Fruit fly (Drosophila melanogaster) whole organism, embryonic: ENCODE results near the gene CG32388.

Experiments
- Abd-B ChIP-seq: fragments of 200-800 bp; sonication (Bioruptor generic); optimal IDR thresholded peaks from 2 replicates; lab custom pipeline; 2018; ENCODE audit warnings: missing biosample characterization, mild to moderate bottlenecking, missing genetic modification characterization, moderate library complexity
- CG10366 ChIP-seq: fragments of 200-800 bp; sonication (Bioruptor generic); IDR thresholded peaks from 2 replicates; pipeline ENCODE4 v1.3.6; 2022; ENCODE audit warnings: missing biosample characterization, missing genetic modification characterization
- CG10543 ChIP-seq: fragments of 200-800 bp; sonication (Bioruptor generic); optimal IDR thresholded peaks from 3 replicates; lab custom pipeline; 2017; ENCODE audit warnings: missing biosample characterization, mild to moderate bottlenecking, missing genetic modification characterization, moderate library complexity
- CG10979 ChIP-seq: fragments of 200-800 bp; sonication (Bioruptor generic); optimal IDR thresholded peaks from 2 replicates; lab custom pipeline; 2018; ENCODE audit warnings: missing biosample characterization, mild to moderate bottlenecking, missing genetic modification characterization, moderate library complexity
- CG11093 ChIP-seq: fragments of 200-800 bp; sonication (Bioruptor generic); IDR thresholded peaks from 3 replicates; pipeline ENCODE4 v1.3.6; 2022; ENCODE audit warnings: missing biosample characterization, missing genetic modification characterization
- CG11696 ChIP-seq: fragments of 200-800 bp; sonication (Bioruptor generic); IDR thresholded peaks from 2 replicates; pipeline ENCODE4 v1.3.6; 2022; ENCODE audit warnings: missing biosample characterization, missing genetic modification characterization
- CG15479 ChIP-seq: fragments of 200-800 bp; sonication (Bioruptor generic); optimal IDR thresholded peaks from 3 replicates; lab custom pipeline; 2019; ENCODE audit warnings: missing biosample characterization, mild to moderate bottlenecking, missing genetic modification characterization, moderate library complexity
- CG15514 ChIP-seq: fragments of 200-800 bp; sonication (Bioruptor generic); optimal IDR thresholded peaks from 3 replicates; lab custom pipeline; 2017; ENCODE audit warnings: missing biosample characterization, missing genetic modification characterization, mild to moderate bottlenecking, moderate library complexity, missing genetic modification reagents
- CG16779 ChIP-seq: fragments of 200-800 bp; sonication (Bioruptor generic); IDR thresholded peaks from 2 replicates; pipeline ENCODE4 v1.3.6; 2022; ENCODE audit warnings: missing biosample characterization, missing genetic modification characterization
- CG17359 ChIP-seq: fragments of 200-800 bp; sonication (Bioruptor generic); optimal IDR thresholded peaks from 3 replicates; lab custom pipeline; 2018; ENCODE audit warnings: missing biosample characterization, mild to moderate bottlenecking, missing genetic modification characterization, moderate library complexity
- CG17612 ChIP-seq: fragments of 200-800 bp; sonication (Bioruptor generic); IDR thresholded peaks from 2 replicates; pipeline ENCODE4 v1.3.6; 2022; ENCODE audit warnings: missing biosample characterization, missing genetic modification characterization
- CG1832 ChIP-seq: fragments of 200-800 bp; sonication (Bioruptor generic); optimal IDR thresholded peaks from 2 replicates; lab custom pipeline; 2017; ENCODE audit warnings: missing biosample characterization, mild to moderate bottlenecking, missing genetic modification characterization, inconsistent platforms
- CG18619 ChIP-seq: fragments of 200-800 bp; sonication (Bioruptor generic); optimal IDR thresholded peaks from 3 replicates; lab custom pipeline; 2017; ENCODE audit warnings: missing biosample characterization, mild to moderate bottlenecking, missing genetic modification characterization
- CG2199 ChIP-seq: fragments of 200-800 bp; sonication (Bioruptor generic); IDR thresholded peaks from 3 replicates; pipeline ENCODE4 v1.3.6; 2022; ENCODE audit warnings: missing biosample characterization, missing genetic modification characterization
- CG30020 ChIP-seq: fragments of 200-800 bp; optimal IDR thresholded peaks from 2 replicates; lab custom pipeline; 2019; ENCODE audit warnings: missing biosample characterization, mild to moderate bottlenecking, missing genetic modification characterization, moderate library complexity
- CG31224 ChIP-seq: fragments of 200-800 bp; sonication (Bioruptor generic); IDR thresholded peaks from 2 replicates; pipeline ENCODE4 v1.3.6; 2022; ENCODE audit warnings: missing biosample characterization, missing genetic modification characterization
- CG6765 ChIP-seq: fragments of 200-800 bp; sonication (Bioruptor generic); optimal IDR thresholded peaks from 3 replicates; lab custom pipeline; 2017; ENCODE audit warnings: missing biosample characterization, mild to moderate bottlenecking, missing genetic modification characterization
- CG8281 ChIP-seq: fragments of 200-800 bp; sonication (Bioruptor generic); optimal IDR thresholded peaks from 2 replicates; lab custom pipeline; 2018; ENCODE audit warnings: missing biosample characterization, mild to moderate bottlenecking, missing genetic modification characterization, moderate library complexity
- CG8478 ChIP-seq: fragments of >200 bp; optimal IDR thresholded peaks from 2 replicates; lab custom pipeline; 2018
- CTCF ChIP-seq: fragments of 200-800 bp; sonication (Bioruptor generic); optimal IDR thresholded peaks from 2 replicates; lab custom pipeline; 2017; ENCODE audit warnings: missing biosample characterization, mild to moderate bottlenecking, missing genetic modification characterization, moderate library complexity
- D19B ChIP-seq: fragments of 200-800 bp; sonication (Bioruptor generic); optimal IDR thresholded peaks from 2 replicates; lab custom pipeline; 2017; ENCODE audit warnings: missing biosample characterization, mild to moderate bottlenecking, missing genetic modification characterization
- Doc2 ChIP-seq: fragments of 200-800 bp; sonication (Bioruptor generic); IDR thresholded peaks from 2 replicates; pipeline ENCODE4 v1.3.6; 2022; ENCODE audit warnings: missing biosample characterization, missing genetic modification characterization
- Ets97D ChIP-seq: fragments of 200-800 bp; sonication (Bioruptor generic); optimal IDR thresholded peaks from 3 replicates; lab custom pipeline; 2016; ENCODE audit warnings: missing biosample characterization, missing genetic modification characterization
- Fer2 ChIP-seq: fragments of 200-800 bp; sonication (Bioruptor generic); optimal IDR thresholded peaks from 2 replicates; lab custom pipeline; 2018; ENCODE audit warnings: missing biosample characterization, mild to moderate bottlenecking, missing genetic modification characterization, moderate library complexity
- Fer3 ChIP-seq: fragments of 200-800 bp; sonication (Bioruptor generic); optimal IDR thresholded peaks from 2 replicates; lab custom pipeline; 2018; ENCODE audit warnings: missing biosample characterization, mild to moderate bottlenecking, missing genetic modification characterization, moderate library complexity
- Hsf ChIP-seq: fragments of 200-800 bp; sonication (Bioruptor generic); optimal IDR thresholded peaks from 3 replicates; lab custom pipeline; 2016; ENCODE audit warnings: missing biosample characterization, missing genetic modification characterization
- Nf-YC ChIP-seq: fragments of 200-800 bp; optimal IDR thresholded peaks from 3 replicates; lab custom pipeline; 2019; ENCODE audit warnings: missing biosample characterization, mild to moderate bottlenecking, missing genetic modification characterization, moderate library complexity
- Optix ChIP-seq: fragments of 200-800 bp; sonication (Bioruptor generic); IDR thresholded peaks from 3 replicates; pipeline ENCODE4 v1.3.6; 2022; ENCODE audit warnings: missing biosample characterization, missing genetic modification characterization
- Ptx1 ChIP-seq: fragments of 200-800 bp; sonication (Bioruptor generic); IDR thresholded peaks from 2 replicates; pipeline ENCODE4 v1.3.6; 2022; ENCODE audit warnings: missing biosample characterization, missing genetic modification characterization
- Sox102F ChIP-seq: fragments of 200-800 bp; sonication (Bioruptor generic); optimal IDR thresholded peaks from 2 replicates; lab custom pipeline; 2018; ENCODE audit warnings: missing biosample characterization, mild to moderate bottlenecking, missing genetic modification characterization, moderate library complexity
- Spps ChIP-seq: fragments of 200-800 bp; sonication (Bioruptor generic); optimal IDR thresholded peaks from 2 replicates; lab custom pipeline; 2018; ENCODE audit warnings: missing biosample characterization, mild to moderate bottlenecking, missing genetic modification characterization
- Xrp1 ChIP-seq: fragments of 200-800 bp; sonication (Bioruptor generic); IDR thresholded peaks from 2 replicates; pipeline ENCODE4 v1.3.6; 2022; ENCODE audit warnings: missing biosample characterization, missing genetic modification characterization
- ab ChIP-seq: fragments of 200-800 bp; sonication (Bioruptor generic); optimal IDR thresholded peaks from 2 replicates; lab custom pipeline; 2016; ENCODE audit warnings: missing biosample characterization, missing genetic modification characterization
- bowl ChIP-seq: fragments of 200-800 bp; sonication (Bioruptor generic); IDR thresholded peaks from 2 replicates; pipeline ENCODE4 v1.3.6; 2022; ENCODE audit warnings: missing biosample characterization, missing genetic modification characterization
- btn ChIP-seq: fragments of 200-800 bp; sonication (Bioruptor generic); optimal IDR thresholded peaks from 2 replicates; lab custom pipeline; 2016; ENCODE audit warnings: missing biosample characterization, missing genetic modification characterization
- cas ChIP-seq: fragments of 200-800 bp; sonication (Bioruptor generic); IDR thresholded peaks from 2 replicates; pipeline ENCODE4 v1.3.6; 2022; ENCODE audit warnings: missing biosample characterization, missing genetic modification characterization
- cato ChIP-seq: fragments of 200-800 bp; sonication (Bioruptor generic); optimal IDR thresholded peaks from 2 replicates; lab custom pipeline; 2016; ENCODE audit warnings: missing biosample characterization, missing genetic modification characterization, borderline replicate concordance
- cwo ChIP-seq: fragments of 200-800 bp; sonication (Bioruptor generic); optimal IDR thresholded peaks from 3 replicates; lab custom pipeline; 2017; ENCODE audit warnings: missing biosample characterization, missing genetic modification characterization, mild to moderate bottlenecking, moderate library complexity, missing genetic modification reagents
- dati ChIP-seq: fragments of 200-800 bp; sonication (Bioruptor generic); IDR thresholded peaks from 2 replicates; pipeline ENCODE4 v1.3.6; 2022; ENCODE audit warnings: missing biosample characterization, missing genetic modification characterization
- dmrt99B ChIP-seq: fragments of 200-800 bp; sonication (Bioruptor generic); optimal IDR thresholded peaks from 2 replicates; lab custom pipeline; 2018; ENCODE audit warnings: missing biosample characterization, mild to moderate bottlenecking, missing genetic modification characterization, moderate library complexity
- eyg ChIP-seq: fragments of 200-800 bp; sonication (Bioruptor generic); optimal IDR thresholded peaks from 3 replicates; lab custom pipeline; 2016; ENCODE audit warnings: missing biosample characterization, missing genetic modification characterization
- fd3F ChIP-seq: fragments of 200-800 bp; sonication (Bioruptor generic); optimal IDR thresholded peaks from 2 replicates; lab custom pipeline; 2018; ENCODE audit warnings: missing biosample characterization, mild to moderate bottlenecking, missing genetic modification characterization, moderate library complexity
- fd96Cb ChIP-seq: fragments of 200-800 bp; sonication (Bioruptor generic); optimal IDR thresholded peaks from 2 replicates; lab custom pipeline; 2018; ENCODE audit warnings: missing biosample characterization, mild to moderate bottlenecking, missing genetic modification characterization, moderate library complexity
- gfzf ChIP-seq: fragments of 200-800 bp; sonication (Bioruptor generic); optimal IDR thresholded peaks from 2 replicates; lab custom pipeline; 2016; ENCODE audit warnings: missing biosample characterization, mild to moderate bottlenecking, missing genetic modification characterization, moderate library complexity
- jigr1 ChIP-seq: fragments of 200-800 bp; sonication (Bioruptor generic); IDR thresholded peaks from 3 replicates; pipeline ENCODE4 v1.3.6; 2022; ENCODE audit warnings: missing biosample characterization, missing genetic modification characterization
- kah ChIP-seq: fragments of 200-800 bp; sonication (Bioruptor generic); optimal IDR thresholded peaks from 2 replicates; lab custom pipeline; 2018; ENCODE audit warnings: missing biosample characterization, mild to moderate bottlenecking, missing genetic modification characterization
- nmo ChIP-seq: fragments of 200-800 bp; sonication (Bioruptor generic); optimal IDR thresholded peaks from 2 replicates; lab custom pipeline; 2018; ENCODE audit warnings: missing biosample characterization, mild to moderate bottlenecking, missing genetic modification characterization, moderate library complexity
- tap ChIP-seq: fragments of 200-800 bp; optimal IDR thresholded peaks from 3 replicates; lab custom pipeline; 2019; ENCODE audit warnings: missing biosample characterization, mild to moderate bottlenecking, missing genetic modification characterization, moderate library complexity
- toy ChIP-seq: fragments of 200-800 bp; sonication (Bioruptor generic); IDR thresholded peaks from 2 replicates; pipeline ENCODE4 v1.3.6; 2022; ENCODE audit warnings: missing biosample characterization, missing genetic modification characterization
- zfh1 ChIP-seq: fragments of 200-800 bp; sonication (Bioruptor generic); IDR thresholded peaks from 3 replicates; pipeline ENCODE4 v1.3.6; 2022; ENCODE audit warnings: missing biosample characterization, missing genetic modification characterization

CG32388 gene

DNA sequence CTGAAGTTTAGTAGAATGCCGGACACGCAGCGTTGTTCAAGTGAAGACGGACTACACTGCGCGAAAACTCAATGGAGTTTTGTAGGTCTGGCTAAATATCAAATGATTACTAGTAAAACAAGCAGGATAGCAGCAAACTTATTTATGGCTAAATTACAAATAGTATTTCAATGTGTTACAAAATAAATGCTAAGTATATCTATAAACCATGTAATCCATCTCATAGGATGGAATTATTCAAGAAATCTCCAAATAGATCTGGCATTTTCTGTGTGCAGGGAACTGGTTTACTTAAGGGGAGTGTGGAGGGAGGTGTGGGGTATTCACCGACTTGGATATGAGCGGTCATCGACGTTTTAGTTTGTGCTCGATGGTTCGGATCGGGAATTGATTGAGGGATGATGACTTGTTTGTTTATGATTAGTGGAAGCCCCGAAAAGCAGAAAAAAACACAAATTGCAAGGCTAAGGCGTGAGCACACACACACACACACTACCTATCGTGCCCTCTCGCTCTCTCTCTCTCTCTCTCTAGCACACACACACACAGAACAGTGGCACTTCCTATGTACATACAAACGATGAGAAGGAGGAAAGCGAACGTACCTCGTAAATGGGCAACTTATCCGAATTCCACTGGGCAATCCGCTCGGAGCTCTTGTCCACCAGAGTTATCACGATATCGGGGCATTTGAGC, 20.4 kb downstream of the CG32388 start (continued):
- peak; percentile 88 for TF ChIP-seq CG10979 (tag; lab: Kevin White, UChicago)
- TF ChIP-seq CG17359 (tag; lab: Kevin White, UChicago): peak; percentile 84
- TF ChIP-seq D19B: peak; percentile 6
- TF ChIP-seq Fer3 (tag; lab: Kevin White, UChicago): peak; percentile 80
- TF ChIP-seq dmrt99B (tag; lab: Kevin White, UChicago): peak; percentile 91
- TF ChIP-seq CG8281 (tag; lab: Kevin White, UChicago): peak; percentile 40
- TF ChIP-seq CG16779: 0 out of 2 replicates have a peak, but pooled peaks have one; percentile 46
- TF ChIP-seq Xrp1 (GFP tag; lab: Robert Waterston, UW): peak; percentile 91
- peak; percentile 68 for TF ChIP-seq Abd-B (GFP tag; lab: Kevin White, UChicago)
- TF ChIP-seq CG1832: peak; percentile 79
- peak; percentile 86 for TF ChIP-seq CG8478 (lab: Kevin White, UChicago)
- TF ChIP-seq CG2199 (GFP tag; lab: Robert Waterston, UW): peak; percentile 78; the same call in 1 of the 3 replicates
- TF ChIP-seq jigr1 (GFP tag; lab: Robert Waterston, UW): peak; percentile 10; the same call in 1 of the 3 replicates
- TF ChIP-seq CG17612 (GFP tag; lab: Robert Waterston, UW): peak; percentile 36; the same call in 1 of the 2 replicates
- TF ChIP-seq toy (GFP tag; lab: Robert Waterston, UW): no peak
- TF ChIP-seq Sox102F: peak; percentile 82
- no peak for TF ChIP-seq CTCF
- TF ChIP-seq fd96Cb (tag; lab: Kevin White, UChicago): peak; percentile 85
- no peak for TF ChIP-seq Doc2
- TF ChIP-seq tap (tag; lab: Kevin White, UChicago): peak; percentile 80
- TF ChIP-seq zfh1 (GFP tag; lab: Robert Waterston, UW): peak; percentile 78
- peak; percentile 87 for TF ChIP-seq Hsf (GFP tag; lab: Kevin White, UChicago)
- TF ChIP-seq CG30020: peak; percentile 44
- TF ChIP-seq Optix: 0 out of 3 replicates have a peak, but pooled peaks have one; percentile 46
- TF ChIP-seq Ets97D (GFP tag; lab: Kevin White, UChicago): peak; percentile 32
- TF ChIP-seq Nf-YC (tag; lab: Kevin White, UChicago): no peak
- TF ChIP-seq CG31224 (GFP tag; lab: Robert Waterston, UW): peak; percentile 50
- TF ChIP-seq Fer2: peak; percentile 48
- TF ChIP-seq CG10543 (GFP tag; lab: Kevin White, UChicago): no peak
- peak; percentile 40; the same call in 1 of the 2 replicates for TF ChIP-seq bowl
- peak; percentile 72 for TF ChIP-seq Spps (tag; lab: Kevin White, UChicago)
- peak; percentile 28 for TF ChIP-seq kah (GFP tag; lab: Kevin White, UChicago)
- peak; percentile 54 for TF ChIP-seq CG6765 (GFP tag; lab: Kevin White, UChicago)
- peak; percentile 74 for TF ChIP-seq fd3F
- peak; percentile 64 for TF ChIP-seq CG18619 (GFP tag; lab: Kevin White, UChicago)
- 0 out of 3 replicates have a peak, but pooled peaks have one; percentile 53 for TF ChIP-seq CG11093 (GFP tag; lab: Robert Waterston, UW)
- peak; percentile 44 for TF ChIP-seq ab (GFP tag; lab: Kevin White, UChicago)
- TF ChIP-seq CG11696 (GFP tag; lab: Robert Waterston, UW): peak; percentile 41; the same call in 1 of the 2 replicates
- TF ChIP-seq CG15514 (GFP tag; lab: Kevin White, UChicago): peak; percentile 67
- TF ChIP-seq dati (GFP tag; lab: Robert Waterston, UW): peak; percentile 44; the same call in 1 of the 2 replicates
- TF ChIP-seq cwo (GFP tag; lab: Kevin White, UChicago): peak; percentile 64
- no peak for TF ChIP-seq eyg (GFP tag; lab: Kevin White, UChicago)
- TF ChIP-seq btn (GFP tag; lab: Kevin White, UChicago): peak; percentile 50
- peak; percentile 86 for TF ChIP-seq nmo (GFP tag; lab: Kevin White, UChicago)
- no peak for TF ChIP-seq CG15479 (GFP tag; lab: Kevin White, UChicago)
- TF ChIP-seq cas: no peak
- peak; percentile 66 for TF ChIP-seq cato (GFP tag; lab: Kevin White, UChicago)
- peak; percentile 67 for TF ChIP-seq CG10366
- TF ChIP-seq Ptx1 (GFP tag; lab: Robert Waterston, UW): peak; percentile 79
- no peak for TF ChIP-seq gfzf (GFP tag; lab: Kevin White, UChicago)
